Worm (Caenorhabditis elegans) whole organism, L3 larva: ENCODE data around the gene ctsa-1.1.

ENCODE experiments used
- ama-1 ChIP-seq: fragments of 150-350 bp; optimal IDR thresholded peaks from 2 replicates; lab custom pipeline; 2018
- daf-12 ChIP-seq: fragments of 150-350 bp; optimal IDR thresholded peaks from 2 replicates; lab custom pipeline; 2014; ENCODE audit warnings: missing biosample characterization, missing genetic modification reagents, missing genetic modification characterization
- fkh-10 ChIP-seq: sonication (generic microtip); optimal IDR thresholded peaks from 2 replicates; lab custom pipeline; 2017; ENCODE audit warnings: missing biosample characterization, missing genetic modification reagents, missing genetic modification characterization
- mdl-1 ChIP-seq: fragments of 150-350 bp; optimal IDR thresholded peaks from 2 replicates; lab custom pipeline; 2014; ENCODE audit warnings: missing biosample characterization, missing genetic modification characterization
- nfya-1 ChIP-seq: sonication (generic microtip); optimal IDR thresholded peaks from 2 replicates; lab custom pipeline; 2017; ENCODE audit warnings: missing genetic modification characterization, mild to moderate bottlenecking, missing compliant biosample characterization, antibody characterized with exemption, moderate library complexity; ENCODE audit not compliant: insufficient read depth
- nhr-12 ChIP-seq: fragments of 150-350 bp; optimal IDR thresholded peaks from 2 replicates; lab custom pipeline; 2014; ENCODE audit warnings: missing biosample characterization, missing genetic modification characterization
- nhr-25 ChIP-seq: sonication (generic microtip); optimal IDR thresholded peaks from 2 replicates; lab custom pipeline; 2017; ENCODE audit warnings: missing biosample characterization, missing genetic modification characterization
- unc-39 ChIP-seq: sonication (generic microtip); optimal IDR thresholded peaks from 4 replicates; lab custom pipeline; 2017; ENCODE audit warnings: missing biosample characterization, missing genetic modification characterization
- unc-62 ChIP-seq: fragments of 150-350 bp; sonication (generic microtip); optimal IDR thresholded peaks from 4 replicates; lab custom pipeline; 2014; ENCODE audit warnings: missing biosample characterization, missing genetic modification reagents, missing genetic modification characterization
- ztf-4 ChIP-seq: fragments of 150-350 bp; optimal IDR thresholded peaks from 2 replicates; lab custom pipeline; 2014; ENCODE audit warnings: missing biosample characterization, missing genetic modification characterization

DNA sequence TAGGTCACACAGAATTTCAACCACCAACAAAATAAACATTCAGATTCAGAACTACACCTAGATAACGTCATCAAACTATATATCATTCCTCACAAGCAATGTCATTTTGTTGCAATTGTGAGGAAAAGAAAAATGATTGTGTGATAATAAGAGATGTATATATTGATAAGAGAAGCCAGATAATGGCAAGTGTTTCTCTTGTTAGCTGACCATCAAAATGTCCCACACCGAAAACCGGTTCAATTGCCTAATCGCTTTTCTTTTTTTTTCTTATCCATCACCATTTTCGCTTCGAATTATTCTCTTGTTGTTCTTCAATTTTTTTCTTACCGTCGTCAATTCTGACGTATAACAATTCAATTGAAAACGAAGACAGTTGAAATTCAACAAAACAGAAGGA, 35.0 kb downstream of the ctsa-1.1 start:
- TF ChIP-seq ama-1 (lab: Kevin White, UChicago): no peak
- TF ChIP-seq ztf-4 (tag; lab: Kevin White, UChicago): no peak
- no peak for TF ChIP-seq mdl-1 (tag; lab: Kevin White, UChicago)
- TF ChIP-seq fkh-10 (GFP tag; lab: Kevin White, UChicago): no peak
- TF ChIP-seq unc-62 (GFP tag; lab: Kevin White, UChicago): no peak
- no peak for TF ChIP-seq nhr-12 (tag; lab: Kevin White, UChicago)
- TF ChIP-seq daf-12 (tag; lab: Kevin White, UChicago): no peak
- no peak for TF ChIP-seq unc-39 (tag; lab: Kevin White, UChicago)
- peak; percentile 48 for TF ChIP-seq nhr-25 (tag; lab: Kevin White, UChicago)
- no peak for TF ChIP-seq nfya-1
